Fruit fly (Drosophila melanogaster) whole organism, embryonic: ENCODE measurements around the gene Socs36E.

Experiments used
- Awh ChIP-seq: fragments of 200-800 bp; sonication (Bioruptor generic); IDR thresholded peaks from 2 replicates; pipeline ENCODE4, ENCODE4 v1.3.6; 2022; ENCODE audit warnings: missing biosample characterization, missing genetic modification characterization
- CG1024 ChIP-seq: fragments of 200-800 bp; sonication (Bioruptor generic); IDR thresholded peaks from 2 replicates; pipeline ENCODE4 v1.3.6; 2022; ENCODE audit warnings: missing biosample characterization, missing genetic modification characterization
- CG11695 ChIP-seq: fragments of 200-800 bp; sonication (Bioruptor generic); IDR thresholded peaks from 3 replicates; pipeline ENCODE4 v1.3.6; 2022; ENCODE audit warnings: missing biosample characterization, missing genetic modification characterization
- CG12236 ChIP-seq: fragments of 200-800 bp; sonication (Bioruptor generic); optimal IDR thresholded peaks from 2 replicates; lab custom pipeline; 2016; ENCODE audit warnings: missing biosample characterization, missing genetic modification characterization
- CG13287 ChIP-seq: fragments of 200-800 bp; sonication (Bioruptor generic); IDR thresholded peaks from 2 replicates; pipeline ENCODE4 v1.3.6; 2022; ENCODE audit warnings: missing biosample characterization, missing genetic modification characterization; ENCODE audit not compliant: partially characterized antibody
- CG13624 ChIP-seq: fragments of 200-800 bp; sonication (Bioruptor generic); optimal IDR thresholded peaks from 2 replicates; lab custom pipeline; 2016; ENCODE audit warnings: missing biosample characterization, missing genetic modification characterization
- CG13775 ChIP-seq: fragments of 200-800 bp; sonication (Bioruptor generic); optimal IDR thresholded peaks from 3 replicates; lab custom pipeline; 2017; ENCODE audit warnings: missing biosample characterization, mild to moderate bottlenecking, missing genetic modification characterization
- CG16815 ChIP-seq: fragments of 200-800 bp; sonication (Bioruptor generic); optimal IDR thresholded peaks from 3 replicates; lab custom pipeline; 2017; ENCODE audit warnings: missing biosample characterization, mild to moderate bottlenecking, missing genetic modification characterization
- CG2678 ChIP-seq: fragments of 200-800 bp; sonication (Bioruptor generic); optimal IDR thresholded peaks from 3 replicates; lab custom pipeline; 2019; ENCODE audit warnings: missing biosample characterization, mild to moderate bottlenecking, missing genetic modification characterization, moderate library complexity
- CG2875 ChIP-seq: fragments of 200-800 bp; sonication (Bioruptor generic); optimal IDR thresholded peaks from 2 replicates; lab custom pipeline; 2017; ENCODE audit warnings: missing biosample characterization, mild to moderate bottlenecking, missing genetic modification characterization, missing genetic modification reagents
- CG31365 ChIP-seq: fragments of 200-800 bp; sonication (Bioruptor generic); optimal IDR thresholded peaks from 2 replicates; lab custom pipeline; 2018; ENCODE audit warnings: missing biosample characterization, mild to moderate bottlenecking, missing genetic modification characterization
- CG34422 ChIP-seq: fragments of 200-800 bp; sonication (Bioruptor generic); IDR thresholded peaks from 3 replicates; pipeline ENCODE4 v1.3.6; 2022; ENCODE audit warnings: missing biosample characterization, missing genetic modification characterization
- CG4617 ChIP-seq: fragments of 200-800 bp; sonication (Bioruptor generic); optimal IDR thresholded peaks from 3 replicates; lab custom pipeline; 2016; ENCODE audit warnings: missing biosample characterization, missing genetic modification characterization, borderline replicate concordance
- CG6791 ChIP-seq: fragments of 200-800 bp; sonication (Bioruptor generic); IDR thresholded peaks from 3 replicates; pipeline ENCODE4 v1.3.6; 2022; ENCODE audit warnings: missing biosample characterization, missing genetic modification characterization; ENCODE audit not compliant: partially characterized antibody
- CG7372 ChIP-seq: fragments of 200-800 bp; sonication (Bioruptor generic); IDR thresholded peaks from 2 replicates; pipeline ENCODE4 v1.3.6; 2022; ENCODE audit warnings: missing biosample characterization, missing genetic modification characterization
- CG7987 ChIP-seq: fragments of 200-800 bp; sonication (Bioruptor generic); optimal IDR thresholded peaks from 2 replicates; lab custom pipeline; 2018; ENCODE audit warnings: missing biosample characterization, mild to moderate bottlenecking, missing genetic modification characterization, moderate library complexity
- CG8765 ChIP-seq: fragments of 200-800 bp; sonication (Bioruptor generic); IDR thresholded peaks from 2 replicates; pipeline ENCODE4 v1.3.6; 2022; ENCODE audit warnings: missing biosample characterization, missing genetic modification characterization
- CHES-1-like ChIP-seq: fragments of 200-800 bp; sonication (Bioruptor generic); optimal IDR thresholded peaks from 2 replicates; lab custom pipeline; 2016; ENCODE audit warnings: missing biosample characterization, missing genetic modification characterization
- CkIIα-i1 ChIP-seq: fragments of 200-800 bp; sonication (Bioruptor generic); IDR thresholded peaks from 2 replicates; pipeline ENCODE4 v1.3.6; 2022; ENCODE audit warnings: missing biosample characterization, missing genetic modification characterization
- D ChIP-seq, 2 experiments: fragments of 200-800 bp in 1 of 2; fragments of >200 bp in 1 of 2; sonication (Bioruptor generic) in 1 of 2; optimal IDR thresholded peaks; 2 replicates in 1 of 2; 3 replicates in 1 of 2; lab custom pipeline; 2017; ENCODE audit warnings: mild to moderate bottlenecking in 1 of 2, missing biosample characterization in 1 of 2, missing genetic modification characterization in 1 of 2, missing genetic modification reagents in 1 of 2
- NC2β ChIP-seq: fragments of 200-800 bp; sonication (Bioruptor generic); optimal IDR thresholded peaks from 2 replicates; lab custom pipeline; 2016; ENCODE audit warnings: missing biosample characterization, missing genetic modification characterization
- Ptx1 ChIP-seq: fragments of 200-800 bp; sonication (Bioruptor generic); IDR thresholded peaks from 2 replicates; pipeline ENCODE4 v1.3.6; 2022; ENCODE audit warnings: missing biosample characterization, missing genetic modification characterization
- Sox100B ChIP-seq: fragments of 200-800 bp; sonication (Bioruptor generic); optimal IDR thresholded peaks from 3 replicates; lab custom pipeline; 2018; ENCODE audit warnings: missing biosample characterization, mild to moderate bottlenecking, missing genetic modification characterization
- amos ChIP-seq: fragments of 200-800 bp; sonication (Bioruptor generic); IDR thresholded peaks from 2 replicates; pipeline ENCODE4 v1.3.6; 2022; ENCODE audit warnings: missing biosample characterization, missing genetic modification characterization; ENCODE audit not compliant: partially characterized antibody
- ap ChIP-seq: fragments of 200-800 bp; sonication (Bioruptor generic); IDR thresholded peaks from 2 replicates; pipeline ENCODE4 v1.3.6; 2022; ENCODE audit warnings: missing biosample characterization, missing genetic modification characterization
- chinmo ChIP-seq: fragments of 200-800 bp; sonication (Bioruptor generic); IDR thresholded peaks from 4 replicates; pipeline ENCODE4 v1.3.6; 2022; ENCODE audit warnings: missing biosample characterization, missing genetic modification characterization; ENCODE audit not compliant: partially characterized antibody
- ci ChIP-seq: fragments of 200-800 bp; sonication (Bioruptor generic); IDR thresholded peaks from 3 replicates; pipeline ENCODE4 v1.3.6; 2022; ENCODE audit warnings: missing biosample characterization, missing genetic modification characterization
- croc ChIP-seq: fragments of 200-800 bp; sonication (Bioruptor generic); conservative IDR thresholded peaks from 3 replicates; pipeline ENCODE4 v1.3.6; 2022; ENCODE audit warnings: missing biosample characterization, missing genetic modification characterization
- dm ChIP-seq: fragments of 200-800 bp; sonication (Bioruptor generic); optimal IDR thresholded peaks from 3 replicates; lab custom pipeline; 2016; ENCODE audit warnings: missing biosample characterization, missing genetic modification characterization
- dmrt99B ChIP-seq: fragments of 200-800 bp; sonication (Bioruptor generic); optimal IDR thresholded peaks from 2 replicates; lab custom pipeline; 2018; ENCODE audit warnings: missing biosample characterization, mild to moderate bottlenecking, missing genetic modification characterization, moderate library complexity
- fd96Cb ChIP-seq: fragments of 200-800 bp; sonication (Bioruptor generic); optimal IDR thresholded peaks from 2 replicates; lab custom pipeline; 2018; ENCODE audit warnings: missing biosample characterization, mild to moderate bottlenecking, missing genetic modification characterization, moderate library complexity
- fu2 ChIP-seq: fragments of 200-800 bp; sonication (Bioruptor generic); optimal IDR thresholded peaks from 2 replicates; lab custom pipeline; 2016; ENCODE audit warnings: missing biosample characterization, missing genetic modification characterization
- gcm ChIP-seq: fragments of 200-800 bp; sonication (Bioruptor generic); optimal IDR thresholded peaks from 2 replicates; lab custom pipeline; 2019; ENCODE audit warnings: missing biosample characterization, mild to moderate bottlenecking, missing genetic modification characterization, moderate library complexity
- gsb-n ChIP-seq: fragments of 200-800 bp; sonication (Bioruptor generic); optimal IDR thresholded peaks from 3 replicates; lab custom pipeline; 2018; ENCODE audit warnings: missing biosample characterization, mild to moderate bottlenecking, missing genetic modification characterization
- knrl ChIP-seq: fragments of 200-800 bp; sonication (Bioruptor generic); IDR thresholded peaks from 3 replicates; pipeline ENCODE4 v1.3.6; 2022; ENCODE audit warnings: missing biosample characterization, missing genetic modification characterization; ENCODE audit not compliant: partially characterized antibody
- luna ChIP-seq: fragments of 200-800 bp; sonication (Bioruptor generic); optimal IDR thresholded peaks from 2 replicates; lab custom pipeline; 2016; ENCODE audit warnings: missing biosample characterization, missing genetic modification characterization
- mld ChIP-seq: fragments of 200-800 bp; sonication (Bioruptor generic); IDR thresholded peaks from 3 replicates; pipeline ENCODE4 v1.3.6; 2022; ENCODE audit warnings: missing biosample characterization, missing genetic modification characterization; ENCODE audit not compliant: partially characterized antibody
- nom ChIP-seq: fragments of 200-800 bp; sonication (Bioruptor generic); optimal IDR thresholded peaks from 2 replicates; lab custom pipeline; 2017; ENCODE audit warnings: missing biosample characterization, missing genetic modification characterization, mild to moderate bottlenecking, moderate library complexity, missing genetic modification reagents
- pfk ChIP-seq: fragments of 200-800 bp; sonication (Bioruptor generic); optimal IDR thresholded peaks from 2 replicates; lab custom pipeline; 2018; ENCODE audit warnings: missing biosample characterization, mild to moderate bottlenecking, missing genetic modification characterization, moderate library complexity
- pho ChIP-seq: fragments of 200-800 bp; sonication (Bioruptor generic); optimal IDR thresholded peaks from 2 replicates; lab custom pipeline; 2016; ENCODE audit warnings: missing biosample characterization, missing genetic modification characterization
- pnt ChIP-seq: fragments of 200-800 bp; sonication (Bioruptor generic); optimal IDR thresholded peaks from 3 replicates; lab custom pipeline; 2016; ENCODE audit warnings: missing biosample characterization, missing genetic modification characterization
- salm ChIP-seq: fragments of 200-800 bp; sonication (Bioruptor generic); optimal IDR thresholded peaks from 2 replicates; lab custom pipeline; 2018; ENCODE audit warnings: missing biosample characterization, mild to moderate bottlenecking, missing genetic modification characterization
- sqz ChIP-seq: fragments of 200-800 bp; sonication (Bioruptor generic); optimal IDR thresholded peaks from 3 replicates; lab custom pipeline; 2018; ENCODE audit warnings: missing biosample characterization, mild to moderate bottlenecking, missing genetic modification characterization
- stc ChIP-seq: fragments of 200-800 bp; sonication (Bioruptor generic); IDR thresholded peaks from 2 replicates; pipeline ENCODE4 v1.3.6; 2022; ENCODE audit warnings: missing biosample characterization, missing genetic modification characterization
- toy ChIP-seq: fragments of 200-800 bp; sonication (Bioruptor generic); IDR thresholded peaks from 2 replicates; pipeline ENCODE4 v1.3.6; 2022; ENCODE audit warnings: missing biosample characterization, missing genetic modification characterization
- tx ChIP-seq: fragments of 200-800 bp; sonication (Bioruptor generic); optimal IDR thresholded peaks from 2 replicates; lab custom pipeline; 2016; ENCODE audit warnings: missing biosample characterization, missing genetic modification characterization
- usp ChIP-seq: fragments of >200 bp; optimal IDR thresholded peaks from 2 replicates; lab custom pipeline; 2017; ENCODE audit warnings: missing biosample characterization, missing genetic modification characterization
- wdn ChIP-seq: fragments of 200-800 bp; sonication (Bioruptor generic); IDR thresholded peaks from 2 replicates; pipeline ENCODE4 v1.3.6; 2022; ENCODE audit warnings: missing biosample characterization, missing genetic modification characterization

Gene Socs36E

dm6 chr2L:18148552-18149219, 3.5 kb downstream of the Socs36E start (continued):
- peak; percentile 78 for TF ChIP-seq CG2678 (tag; lab: Kevin White, UChicago)
- TF ChIP-seq CG2875 (GFP tag; lab: Kevin White, UChicago): peak; percentile 69
- TF ChIP-seq CG7987: peak; percentile 95
- peak; percentile 58 for TF ChIP-seq sqz (GFP tag; lab: Kevin White, UChicago)
- TF ChIP-seq Ptx1: 0 out of 2 replicates have a peak, but pooled peaks have one; percentile 15
- no peak for TF ChIP-seq pho
- TF ChIP-seq dm (GFP tag; lab: Kevin White, UChicago): peak; percentile 28
- peak; percentile 78 for TF ChIP-seq Awh (GFP tag; lab: Robert Waterston, UW)
- TF ChIP-seq knrl (GFP tag; lab: Robert Waterston, UW): no peak
- TF ChIP-seq CG6791 (GFP tag; lab: Robert Waterston, UW): no peak
- peak; percentile 40 for TF ChIP-seq fd96Cb (tag; lab: Kevin White, UChicago)
- TF ChIP-seq CG13624: no peak
- TF ChIP-seq croc (GFP tag; lab: Robert Waterston, UW): no peak
- TF ChIP-seq amos (GFP tag; lab: Robert Waterston, UW): no peak; the same call in 1 of the 2 replicates
- TF ChIP-seq pnt (GFP tag; lab: Kevin White, UChicago): peak; percentile 21
- peak; percentile 60 for TF ChIP-seq gcm (GFP tag; lab: Kevin White, UChicago)
- no peak for TF ChIP-seq usp
- TF ChIP-seq mld (GFP tag; lab: Robert Waterston, UW): no peak
- TF ChIP-seq ci (GFP tag; lab: Robert Waterston, UW): peak; percentile 87
- peak; percentile 67 for TF ChIP-seq CHES-1-like (GFP tag; lab: Kevin White, UChicago)
- no peak for TF ChIP-seq ap (GFP tag; lab: Robert Waterston, UW)
- TF ChIP-seq chinmo (GFP tag; lab: Robert Waterston, UW): peak; percentile 66; the same call in 1 of the 4 replicates
- peak; percentile 56 for TF ChIP-seq dmrt99B (tag; lab: Kevin White, UChicago)
- peak; percentile 33 for TF ChIP-seq CG13775 (GFP tag; lab: Kevin White, UChicago)
- TF ChIP-seq CG31365 (tag; lab: Kevin White, UChicago): peak; percentile 75
- TF ChIP-seq Sox100B (GFP tag; lab: Kevin White, UChicago): peak; percentile 78
- no peak for TF ChIP-seq CG8765 (GFP tag; lab: Robert Waterston, UW)
- TF ChIP-seq CG11695 (GFP tag; lab: Robert Waterston, UW): no peak
- no peak for TF ChIP-seq CG7372 (GFP tag; lab: Robert Waterston, UW)
- peak; percentile 64 for TF ChIP-seq salm
- no peak for TF ChIP-seq CG34422 (GFP tag; lab: Robert Waterston, UW)
- TF ChIP-seq CG1024 (GFP tag; lab: Robert Waterston, UW): peak; percentile 62; the same call in 1 of the 2 replicates
- 0 out of 2 replicates have a peak, but pooled peaks have one; percentile 13 for TF ChIP-seq wdn
- TF ChIP-seq stc: peak; percentile 49; the same call in 1 of the 2 replicates
- peak; percentile 25 for TF ChIP-seq nom (GFP tag; lab: Kevin White, UChicago)
- TF ChIP-seq pfk (GFP tag; lab: Kevin White, UChicago): peak; percentile 91
- TF ChIP-seq CG13287: no peak
- TF ChIP-seq NC2β (GFP tag; lab: Kevin White, UChicago): peak; percentile 68
- TF ChIP-seq CG12236 (GFP tag; lab: Kevin White, UChicago): peak; percentile 62
- no peak for TF ChIP-seq luna (GFP tag; lab: Kevin White, UChicago)
- 0 out of 2 replicates have a peak, but pooled peaks have one; percentile 29 for TF ChIP-seq CkIIα-i1 (GFP tag; lab: Robert Waterston, UW)
- no peak for TF ChIP-seq CG4617 (GFP tag; lab: Kevin White, UChicago)
- TF ChIP-seq CG16815 (GFP tag; lab: Kevin White, UChicago): no peak
- no peak for TF ChIP-seq fu2 (GFP tag; lab: Kevin White, UChicago)
- TF ChIP-seq toy (GFP tag; lab: Robert Waterston, UW): peak; percentile 23; the same call in 1 of the 2 replicates
- TF ChIP-seq tx (GFP tag; lab: Kevin White, UChicago): no peak
- TF ChIP-seq D (optimal IDR thresholded peaks at IDR 0.05; lab: Kevin White, UChicago): no peak
- TF ChIP-seq D (GFP tag; optimal IDR thresholded peaks at IDR 0.05; lab: Kevin White, UChicago): peak; percentile 64
- peak; percentile 63 for TF ChIP-seq gsb-n
